Fruit fly (Drosophila melanogaster): Measurements from ENCODE around the gene CG11381.

DNA sequence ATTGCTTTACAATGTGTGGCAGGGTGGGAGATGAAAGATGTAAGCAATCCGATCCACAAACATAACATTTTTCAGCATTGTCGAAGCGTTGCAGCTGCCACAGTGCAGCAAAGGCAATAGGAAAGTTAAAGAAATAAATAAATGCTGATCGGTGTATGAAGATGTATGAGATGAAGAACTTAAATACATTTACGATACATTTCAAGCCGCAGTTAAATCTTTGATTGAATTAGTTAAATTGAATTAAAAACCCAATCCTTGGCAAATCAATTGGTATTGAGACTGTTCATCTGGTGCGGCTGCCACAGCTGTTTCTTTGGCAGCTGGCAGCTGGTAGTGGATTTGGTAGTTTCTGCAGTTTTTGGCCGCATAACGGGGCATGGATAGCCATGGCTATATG lies 5.7 kb upstream of the CG11381 start:
- TF ChIP-seq psq (optimal IDR thresholded peaks at IDR 0.05) = no peak
- TF ChIP-seq EcR (GFP tag; optimal IDR thresholded peaks at IDR 0.05) = no peak
- no peak for TF ChIP-seq pan (optimal IDR thresholded peaks at IDR 0.05)

Data from whole organism.